Worm (Caenorhabditis elegans) whole organism, young adult: ENCODE measurements around the gene scl-1.

Source experiments
- B0035.1 ChIP-seq: sonication (generic microtip); optimal IDR thresholded peaks from 2 replicates; lab custom pipeline; 2016; ENCODE audit warnings: missing genetic modification characterization, mild to moderate bottlenecking, missing compliant biosample characterization, missing genotype, missing genetic modification reagents
- B0336.3 ChIP-seq: fragments of 200-800 bp; sonication (Bioruptor generic); IDR thresholded peaks from 2 replicates; pipeline ENCODE4 v1.3.6; 2022; ENCODE audit warnings: missing genetic modification characterization, missing compliant biosample characterization
- attf-5 ChIP-seq: fragments of 200-800 bp; sonication (Bioruptor generic); optimal IDR thresholded peaks from 2 replicates; lab custom pipeline; 2018; ENCODE audit warnings: mild to moderate bottlenecking, missing genetic modification characterization, missing compliant biosample characterization
- ceh-91 ChIP-seq: fragments of 200-800 bp; sonication (Bioruptor generic); IDR thresholded peaks from 2 replicates; pipeline ENCODE4 v1.3.6; 2022; ENCODE audit warnings: missing genetic modification reagents, missing genetic modification characterization, missing compliant biosample characterization
- chd-7 ChIP-seq: sonication (generic microtip); optimal IDR thresholded peaks from 2 replicates; lab custom pipeline; 2016; ENCODE audit warnings: mild to moderate bottlenecking, missing genetic modification characterization, moderate library complexity, missing compliant biosample characterization
- efl-1 ChIP-seq: fragments of 150-350 bp; optimal IDR thresholded peaks from 2 replicates; lab custom pipeline; 2014; ENCODE audit warnings: missing biosample characterization, missing genetic modification reagents, missing genetic modification characterization
- mxl-1 ChIP-seq: sonication (generic microtip); optimal IDR thresholded peaks from 2 replicates; lab custom pipeline; 2016; ENCODE audit warnings: missing genetic modification characterization, missing compliant biosample characterization

- TF ChIP-seq attf-5 (GFP tag; lab: Kevin White, UChicago) (no peak), mxl-1 (no peak), B0035.1 (tag; lab: Kevin White, UChicago) (no peak), chd-7 (tag; lab: Kevin White, UChicago) (no peak), ceh-91 (no peak), efl-1 (GFP tag; lab: Kevin White, UChicago) (no peak), B0336.3 (no peak)
Measured at ce11 chrIV:13085675-13086074, 29.5 kb downstream of the scl-1 start.
